Worm (Caenorhabditis elegans) whole organism, midembryonic: ENCODE results near the gene pqn-39.

Source experiments
- T22C8.4 ChIP-seq: fragments of 200-800 bp; sonication (Bioruptor generic); IDR thresholded peaks from 2 replicates; pipeline ENCODE4 v1.3.6; 2022; ENCODE audit warnings: missing genetic modification characterization, missing compliant biosample characterization
- cog-1 ChIP-seq: sonication (generic microtip); optimal IDR thresholded peaks from 2 replicates; lab custom pipeline; 2016; ENCODE audit warnings: missing genetic modification characterization, missing compliant biosample characterization
- flt-1 ChIP-seq: fragments of 200-800 bp; sonication (Bioruptor generic); IDR thresholded peaks from 2 replicates; pipeline ENCODE4 v1.3.6; 2022; ENCODE audit warnings: missing genetic modification characterization, missing compliant biosample characterization
- klf-2 ChIP-seq: fragments of 200-800 bp; sonication (Bioruptor generic); conservative IDR thresholded peaks from 2 replicates; pipeline ENCODE4 v1.3.6; 2022; ENCODE audit warnings: missing genetic modification reagents, missing genetic modification characterization, missing compliant biosample characterization
- med-1 ChIP-seq: sonication (generic microtip); optimal IDR thresholded peaks from 2 replicates; lab custom pipeline; 2017; ENCODE audit warnings: missing genetic modification characterization, mild to moderate bottlenecking, missing compliant biosample characterization, antibody characterized with exemption, missing genetic modification reagents; ENCODE audit not compliant: insufficient read depth
- ref-1 ChIP-seq: fragments of 200-800 bp; sonication (Bioruptor generic); conservative IDR thresholded peaks from 2 replicates; pipeline ENCODE4 v1.3.6; 2022; ENCODE audit warnings: missing genetic modification reagents, missing genetic modification characterization, missing compliant biosample characterization
- tab-1 ChIP-seq: fragments of 200-800 bp; sonication (Bioruptor generic); IDR thresholded peaks from 2 replicates; pipeline ENCODE4 v1.3.6; 2022; ENCODE audit warnings: missing genetic modification characterization, missing compliant biosample characterization
- ztf-23 ChIP-seq: fragments of 200-800 bp; sonication (Bioruptor generic); IDR thresholded peaks from 2 replicates; pipeline ENCODE4 v1.3.6; 2022; ENCODE audit warnings: missing genetic modification reagents, missing genetic modification characterization, missing compliant biosample characterization
- ztf-29 ChIP-seq: fragments of 200-800 bp; sonication (Bioruptor generic); IDR thresholded peaks from 2 replicates; pipeline ENCODE4 v1.3.6; 2022; ENCODE audit warnings: missing genetic modification reagents, missing genetic modification characterization, missing compliant biosample characterization

The pqn-39 gene

ce11 chrX:13973086-13973485 lies 4.6 kb upstream of the pqn-39 start:
- TF ChIP-seq flt-1 (GFP tag; lab: Robert Waterston, UW), result 0 out of 2 replicates have a peak, but pooled peaks have one; percentile 20
- 0 out of 2 replicates have a peak, but pooled peaks have one; percentile 26 for TF ChIP-seq ztf-23

ce11 chrX:13969257-13969968 lies 937 bp upstream of the pqn-39 start:
- TF ChIP-seq ztf-29 (GFP tag; lab: Robert Waterston, UW) (no peak), T22C8.4 (0 out of 2 replicates have a peak, but pooled peaks have one; percentile 22), cog-1 (peak; percentile 62), tab-1 (GFP tag; lab: Robert Waterston, UW) (0 out of 2 replicates have a peak, but pooled peaks have one; percentile 15), ztf-23 (0 out of 2 replicates have a peak, but pooled peaks have one; percentile 19)

- TF ChIP-seq klf-2 (GFP tag; lab: Robert Waterston, UW) (no peak), ztf-23 (no peak), ztf-29 (GFP tag; lab: Robert Waterston, UW) (no peak), cog-1 (no peak), tab-1 (GFP tag; lab: Robert Waterston, UW) (no peak), med-1 (no peak), ref-1 (GFP tag; lab: Robert Waterston, UW) (no peak), T22C8.4 (no peak), flt-1 (GFP tag; lab: Robert Waterston, UW) (no peak)
These were observed 5.3 kb downstream of the pqn-39 start, which contains the start of gene F48F7.3 for ce11 chrX:13963203-13963602. TSS of gene F48F7.3 (plus strand) at chrX:13963503.

- TF ChIP-seq T22C8.4 (no peak), tab-1 (GFP tag; lab: Robert Waterston, UW) (no peak), klf-2 (GFP tag; lab: Robert Waterston, UW) (no peak), ztf-23 (no peak), ztf-29 (GFP tag; lab: Robert Waterston, UW) (no peak), cog-1 (no peak), med-1 (no peak), flt-1 (GFP tag; lab: Robert Waterston, UW) (no peak), ref-1 (GFP tag; lab: Robert Waterston, UW) (no peak)
These were observed 8.6 kb downstream of the pqn-39 start, which contains the start of gene syx-2 for ce11 chrX:13959849-13960248. TSS of gene syx-2 (plus strand) at chrX:13960149.

- TF ChIP-seq flt-1 (GFP tag; lab: Robert Waterston, UW) (no peak), ztf-23 (no peak), T22C8.4 (no peak), klf-2 (GFP tag; lab: Robert Waterston, UW) (no peak), ref-1 (GFP tag; lab: Robert Waterston, UW) (no peak), tab-1 (GFP tag; lab: Robert Waterston, UW) (no peak), med-1 (no peak), ztf-29 (GFP tag; lab: Robert Waterston, UW) (no peak), cog-1 (no peak)
These were observed 9.1 kb downstream of the pqn-39 start for ce11 chrX:13959383-13959782.

- no peak for TF ChIP-seq T22C8.4
- TF ChIP-seq ztf-23, result no peak
- TF ChIP-seq ztf-29 (GFP tag; lab: Robert Waterston, UW), result no peak
- TF ChIP-seq klf-2 (GFP tag; lab: Robert Waterston, UW), result no peak
These were observed 10.0 kb downstream of the pqn-39 start for ce11 chrX:13958451-13958850.

- TF ChIP-seq T22C8.4, result no peak
- no peak for TF ChIP-seq flt-1 (GFP tag; lab: Robert Waterston, UW)
- TF ChIP-seq tab-1 (GFP tag; lab: Robert Waterston, UW), result no peak
- no peak for TF ChIP-seq ref-1 (GFP tag; lab: Robert Waterston, UW)
- TF ChIP-seq ztf-29 (GFP tag; lab: Robert Waterston, UW), result no peak
- no peak for TF ChIP-seq klf-2 (GFP tag; lab: Robert Waterston, UW)
- no peak for TF ChIP-seq ztf-23
- no peak for TF ChIP-seq med-1
- TF ChIP-seq cog-1, result no peak
These were observed 16.1 kb downstream of the pqn-39 start for ce11 chrX:13952347-13952746.

- TF ChIP-seq med-1 (no peak), T22C8.4 (no peak), ztf-29 (GFP tag; lab: Robert Waterston, UW) (peak; percentile 62; the same call in 1 of the 2 replicates), tab-1 (GFP tag; lab: Robert Waterston, UW) (no peak), flt-1 (GFP tag; lab: Robert Waterston, UW) (0 out of 2 replicates have a peak, but pooled peaks have one; percentile 42), cog-1 (peak; percentile 46), ref-1 (GFP tag; lab: Robert Waterston, UW) (no peak), klf-2 (GFP tag; lab: Robert Waterston, UW) (no peak), ztf-23 (no peak)
These were observed 17.8 kb downstream of the pqn-39 start for ce11 chrX:13950620-13951152.

- no peak for TF ChIP-seq T22C8.4
- no peak for TF ChIP-seq flt-1 (GFP tag; lab: Robert Waterston, UW)
- TF ChIP-seq ztf-23, result no peak
- no peak for TF ChIP-seq tab-1 (GFP tag; lab: Robert Waterston, UW)
- no peak for TF ChIP-seq ztf-29 (GFP tag; lab: Robert Waterston, UW)
These were observed 19.7 kb downstream of the pqn-39 start, which contains the start of gene alg-1 for ce11 chrX:13948810-13949209. TSS of gene alg-1 (plus strand) at chrX:13949110.

- TF ChIP-seq med-1 (no peak), flt-1 (GFP tag; lab: Robert Waterston, UW) (peak; percentile 47; the same call in 1 of the 2 replicates), tab-1 (GFP tag; lab: Robert Waterston, UW) (no peak), ref-1 (GFP tag; lab: Robert Waterston, UW) (no peak), T22C8.4 (no peak), ztf-29 (GFP tag; lab: Robert Waterston, UW) (no peak), klf-2 (GFP tag; lab: Robert Waterston, UW) (no peak), cog-1 (no peak), ztf-23 (peak; percentile 55; the same call in 1 of the 2 replicates)
These were observed 20.3 kb downstream of the pqn-39 start for ce11 chrX:13948167-13948566.
